Fruit fly (Drosophila melanogaster) whole organism, embryonic: ENCODE data around the gene Dh44.

ENCODE experiments used
- Ada2b ChIP-seq: fragments of 200-800 bp; sonication (Bioruptor generic); IDR thresholded peaks from 2 replicates; pipeline ENCODE4 v1.3.6; 2022; ENCODE audit warnings: missing biosample characterization, missing genetic modification characterization
- Bdp1 ChIP-seq: fragments of 200-800 bp; sonication (Bioruptor generic); optimal IDR thresholded peaks from 3 replicates; lab custom pipeline; 2016; ENCODE audit warnings: missing biosample characterization, missing genetic modification characterization
- BtbVII ChIP-seq: fragments of 200-800 bp; sonication (Bioruptor generic); optimal IDR thresholded peaks from 3 replicates; lab custom pipeline; 2017; ENCODE audit warnings: missing biosample characterization, mild to moderate bottlenecking, missing genetic modification characterization
- CG14014 ChIP-seq: fragments of 200-800 bp; sonication (Bioruptor generic); IDR thresholded peaks from 2 replicates; pipeline ENCODE4 v1.3.6; 2022; ENCODE audit warnings: missing biosample characterization, missing genetic modification characterization
- CG2120 ChIP-seq: fragments of 200-800 bp; sonication (Bioruptor generic); optimal IDR thresholded peaks from 3 replicates; lab custom pipeline; 2016; ENCODE audit warnings: missing biosample characterization, missing genetic modification characterization
- CG2678 ChIP-seq: fragments of 200-800 bp; sonication (Bioruptor generic); optimal IDR thresholded peaks from 3 replicates; lab custom pipeline; 2019; ENCODE audit warnings: missing biosample characterization, mild to moderate bottlenecking, missing genetic modification characterization, moderate library complexity
- CG2875 ChIP-seq: fragments of 200-800 bp; sonication (Bioruptor generic); optimal IDR thresholded peaks from 2 replicates; lab custom pipeline; 2017; ENCODE audit warnings: missing biosample characterization, mild to moderate bottlenecking, missing genetic modification characterization, missing genetic modification reagents
- CG32767 ChIP-seq: fragments of 200-800 bp; sonication (Bioruptor generic); IDR thresholded peaks from 2 replicates; pipeline ENCODE4 v1.3.6; 2022; ENCODE audit warnings: missing biosample characterization, missing genetic modification characterization
- CG32772 ChIP-seq: fragments of 200-800 bp; sonication (Bioruptor generic); IDR thresholded peaks from 2 replicates; pipeline ENCODE4 v1.3.6; 2022; ENCODE audit warnings: missing biosample characterization, missing genetic modification characterization
- CG6791 ChIP-seq: fragments of 200-800 bp; sonication (Bioruptor generic); IDR thresholded peaks from 3 replicates; pipeline ENCODE4 v1.3.6; 2022; ENCODE audit warnings: missing biosample characterization, missing genetic modification characterization; ENCODE audit not compliant: partially characterized antibody
- CG6813 ChIP-seq: fragments of 200-800 bp; sonication (Bioruptor generic); optimal IDR thresholded peaks from 2 replicates; lab custom pipeline; 2017; ENCODE audit warnings: missing biosample characterization, missing genetic modification characterization, mild to moderate bottlenecking, moderate library complexity, missing genetic modification reagents
- CG6854 ChIP-seq: fragments of 200-800 bp; sonication (Bioruptor generic); optimal IDR thresholded peaks from 3 replicates; lab custom pipeline; 2017; ENCODE audit warnings: missing biosample characterization, mild to moderate bottlenecking, missing genetic modification characterization
- CG7839 ChIP-seq: fragments of 200-800 bp; sonication (Bioruptor generic); optimal IDR thresholded peaks from 3 replicates; lab custom pipeline; 2018; ENCODE audit warnings: missing biosample characterization, mild to moderate bottlenecking, missing genetic modification characterization, moderate library complexity
- CG8765 ChIP-seq: fragments of 200-800 bp; sonication (Bioruptor generic); IDR thresholded peaks from 2 replicates; pipeline ENCODE4 v1.3.6; 2022; ENCODE audit warnings: missing biosample characterization, missing genetic modification characterization
- Dek ChIP-seq: fragments of 200-800 bp; sonication (Bioruptor generic); optimal IDR thresholded peaks from 3 replicates; lab custom pipeline; 2019; ENCODE audit warnings: missing biosample characterization, mild to moderate bottlenecking, missing genetic modification characterization, moderate library complexity
- Hr3 ChIP-seq: fragments of 200-800 bp; sonication (Bioruptor generic); optimal IDR thresholded peaks from 3 replicates; lab custom pipeline; 2016; ENCODE audit warnings: missing biosample characterization, missing genetic modification characterization
- MTF-1 ChIP-seq: fragments of 200-800 bp; sonication (Bioruptor generic); optimal IDR thresholded peaks from 2 replicates; lab custom pipeline; 2018; ENCODE audit warnings: missing biosample characterization, mild to moderate bottlenecking, missing genetic modification characterization, borderline replicate concordance
- Med ChIP-seq: fragments of 200-800 bp; sonication (Bioruptor generic); peaks from one replicate; lab custom pipeline; 2016; ENCODE audit warnings: missing biosample characterization, missing genetic modification characterization, mild to moderate bottlenecking, inconsistent platforms, moderate library complexity
- Oli ChIP-seq: fragments of 200-800 bp; sonication (Bioruptor generic); optimal IDR thresholded peaks from 2 replicates; lab custom pipeline; 2018; ENCODE audit warnings: missing biosample characterization, mild to moderate bottlenecking, missing genetic modification characterization, moderate library complexity
- Opbp ChIP-seq: fragments of 200-800 bp; sonication (Bioruptor generic); IDR thresholded peaks from 3 replicates; pipeline ENCODE4 v1.3.6; 2022; ENCODE audit warnings: missing biosample characterization, missing genetic modification characterization; ENCODE audit not compliant: partially characterized antibody
- Pdp1 ChIP-seq, 2 experiments: fragments of 200-800 bp; sonication (Bioruptor generic); optimal IDR thresholded peaks; 3 replicates each; lab custom pipeline; 2016; ENCODE audit warnings: missing biosample characterization in 2 of 2, missing genetic modification characterization in 2 of 2, mild to moderate bottlenecking in 1 of 2, moderate library complexity in 1 of 2
- Sry-δ ChIP-seq: fragments of 200-800 bp; sonication (Bioruptor generic); optimal IDR thresholded peaks from 2 replicates; lab custom pipeline; 2016; ENCODE audit warnings: missing biosample characterization, missing genetic modification characterization
- abd-A ChIP-seq: fragments of 200-800 bp; sonication (Bioruptor generic); optimal IDR thresholded peaks from 3 replicates; lab custom pipeline; 2019; ENCODE audit warnings: missing biosample characterization, mild to moderate bottlenecking, missing genetic modification characterization, moderate library complexity
- ap ChIP-seq: fragments of 200-800 bp; sonication (Bioruptor generic); IDR thresholded peaks from 2 replicates; pipeline ENCODE4 v1.3.6; 2022; ENCODE audit warnings: missing biosample characterization, missing genetic modification characterization
- bbx ChIP-seq: fragments of 200-800 bp; sonication (Bioruptor generic); IDR thresholded peaks from 2 replicates; pipeline ENCODE4 v1.3.6; 2022; ENCODE audit warnings: missing biosample characterization, missing genetic modification characterization; ENCODE audit not compliant: partially characterized antibody
- bcd ChIP-seq: fragments of 200-800 bp; sonication (Bioruptor generic); optimal IDR thresholded peaks from 2 replicates; lab custom pipeline; 2017; ENCODE audit warnings: missing biosample characterization, mild to moderate bottlenecking, missing genetic modification characterization
- bsh ChIP-seq, 2 experiments: fragments of 200-800 bp; sonication (Bioruptor generic); optimal IDR thresholded peaks; 2 replicates each; lab custom pipeline; 2017 to 2018; ENCODE audit warnings: mild to moderate bottlenecking in 2 of 2, missing biosample characterization in 2 of 2, missing genetic modification characterization in 2 of 2, moderate library complexity in 1 of 2
- cato ChIP-seq: fragments of 200-800 bp; sonication (Bioruptor generic); optimal IDR thresholded peaks from 2 replicates; lab custom pipeline; 2016; ENCODE audit warnings: missing biosample characterization, missing genetic modification characterization, borderline replicate concordance
- chif ChIP-seq, 2 experiments: fragments of 200-800 bp; sonication (Bioruptor generic); optimal IDR thresholded peaks; 3 replicates each; lab custom pipeline; 2016; ENCODE audit warnings: missing biosample characterization in 2 of 2, missing genetic modification characterization in 2 of 2
- chinmo ChIP-seq: fragments of 200-800 bp; sonication (Bioruptor generic); IDR thresholded peaks from 4 replicates; pipeline ENCODE4 v1.3.6; 2022; ENCODE audit warnings: missing biosample characterization, missing genetic modification characterization; ENCODE audit not compliant: partially characterized antibody
- eve ChIP-seq, 2 experiments: fragments of >200 bp; optimal IDR thresholded peaks; 2 replicates each; lab custom pipeline; 2017; ENCODE audit warnings: missing biosample characterization in 2 of 2, missing genetic modification characterization in 2 of 2
- eyg ChIP-seq: fragments of 200-800 bp; sonication (Bioruptor generic); optimal IDR thresholded peaks from 3 replicates; lab custom pipeline; 2016; ENCODE audit warnings: missing biosample characterization, missing genetic modification characterization
- gce ChIP-seq: fragments of 200-800 bp; sonication (Bioruptor generic); IDR thresholded peaks from 3 replicates; pipeline ENCODE4 v1.3.6; 2022; ENCODE audit warnings: missing biosample characterization, missing genetic modification characterization
- gem ChIP-seq: fragments of 200-800 bp; sonication (Bioruptor generic); optimal IDR thresholded peaks from 2 replicates; lab custom pipeline; 2019; ENCODE audit warnings: missing biosample characterization, mild to moderate bottlenecking, missing genetic modification characterization, moderate library complexity
- grau ChIP-seq: fragments of 200-800 bp; optimal IDR thresholded peaks from 3 replicates; lab custom pipeline; 2019; ENCODE audit warnings: missing biosample characterization, mild to moderate bottlenecking, missing genetic modification characterization, moderate library complexity
- gsb ChIP-seq: fragments of 200-800 bp; sonication (Bioruptor generic); IDR thresholded peaks from 2 replicates; pipeline ENCODE4 v1.3.6; 2022; ENCODE audit warnings: missing biosample characterization, missing genetic modification characterization
- her ChIP-seq: fragments of 200-800 bp; sonication (Bioruptor generic); optimal IDR thresholded peaks from 2 replicates; lab custom pipeline; 2016; ENCODE audit warnings: missing biosample characterization, missing genetic modification characterization
- ind ChIP-seq: fragments of 200-800 bp; sonication (Bioruptor generic); optimal IDR thresholded peaks from 3 replicates; lab custom pipeline; 2016; ENCODE audit warnings: missing biosample characterization, missing genetic modification characterization
- insv ChIP-seq, 2 experiments: fragments of 200-800 bp; sonication (Bioruptor generic); optimal IDR thresholded peaks; 3 replicates each; lab custom pipeline; 2016 to 2018; ENCODE audit warnings: missing biosample characterization in 2 of 2, missing genetic modification characterization in 2 of 2
- inv ChIP-seq: fragments of 200-800 bp; sonication (Bioruptor generic); IDR thresholded peaks from 2 replicates; pipeline ENCODE4 v1.3.6; 2022; ENCODE audit warnings: missing biosample characterization, missing genetic modification characterization; ENCODE audit not compliant: partially characterized antibody
- maf-S ChIP-seq: fragments of 200-800 bp; sonication (Bioruptor generic); optimal IDR thresholded peaks from 2 replicates; lab custom pipeline; 2016; ENCODE audit warnings: missing biosample characterization, missing genetic modification characterization
- nerfin-2 ChIP-seq: fragments of 200-800 bp; sonication (Bioruptor generic); IDR thresholded peaks from 2 replicates; pipeline ENCODE4 v1.3.6; 2022; ENCODE audit warnings: missing biosample characterization, missing genetic modification characterization; ENCODE audit not compliant: partially characterized antibody
- nom ChIP-seq: fragments of 200-800 bp; sonication (Bioruptor generic); optimal IDR thresholded peaks from 2 replicates; lab custom pipeline; 2017; ENCODE audit warnings: missing biosample characterization, missing genetic modification characterization, mild to moderate bottlenecking, moderate library complexity, missing genetic modification reagents
- org-1 ChIP-seq: fragments of 200-800 bp; sonication (Bioruptor generic); optimal IDR thresholded peaks from 2 replicates; lab custom pipeline; 2017; ENCODE audit warnings: missing biosample characterization, missing genetic modification characterization
- row ChIP-seq: fragments of 200-800 bp; sonication (Bioruptor generic); IDR thresholded peaks from 3 replicates; pipeline ENCODE4 v1.3.6; 2022; ENCODE audit warnings: missing biosample characterization, missing genetic modification characterization
- run ChIP-seq: fragments of 200-800 bp; sonication (Bioruptor generic); optimal IDR thresholded peaks from 3 replicates; lab custom pipeline; 2018; ENCODE audit warnings: missing biosample characterization, mild to moderate bottlenecking, missing genetic modification characterization
- sim ChIP-seq: fragments of 200-800 bp; sonication (Bioruptor generic); IDR thresholded peaks from 2 replicates; pipeline ENCODE4 v1.3.6; 2022; ENCODE audit warnings: missing biosample characterization, missing genetic modification characterization
- trh ChIP-seq: fragments of 200-800 bp; sonication (Bioruptor generic); optimal IDR thresholded peaks from 2 replicates; lab custom pipeline; 2016; ENCODE audit warnings: missing biosample characterization, missing genetic modification characterization
- wor ChIP-seq: fragments of 200-800 bp; sonication (Bioruptor generic); IDR thresholded peaks from 2 replicates; pipeline ENCODE4 v1.3.6; 2022; ENCODE audit warnings: missing biosample characterization, missing genetic modification characterization
- zfh1 ChIP-seq: fragments of 200-800 bp; sonication (Bioruptor generic); IDR thresholded peaks from 3 replicates; pipeline ENCODE4 v1.3.6; 2022; ENCODE audit warnings: missing biosample characterization, missing genetic modification characterization

Gene Dh44

dm6 chr3R:9612217-9612616, 25.8 kb upstream of the Dh44 start (continued):
- TF ChIP-seq nom (GFP tag; lab: Kevin White, UChicago) (no peak), sim (GFP tag; lab: Robert Waterston, UW) (no peak), eyg (GFP tag; lab: Kevin White, UChicago) (no peak), maf-S (no peak), Pdp1 (GFP tag; optimal IDR thresholded peaks at IDR 0.05; lab: Kevin White, UChicago) (peak in 1 of 2 experiments; percentile 58), org-1 (GFP tag; lab: Kevin White, UChicago) (no peak), CG6813 (GFP tag; lab: Kevin White, UChicago) (no peak), MTF-1 (no peak), bcd (no peak), run (tag; lab: Kevin White, UChicago) (no peak), row (GFP tag; lab: Robert Waterston, UW) (peak; percentile 40; the same call in 2 of the 3 replicates), CG7839 (tag; lab: Kevin White, UChicago) (no peak), nerfin-2 (GFP tag; lab: Robert Waterston, UW) (peak; percentile 71), Sry-δ (GFP tag; lab: Kevin White, UChicago) (no peak), Dek (tag; lab: Kevin White, UChicago) (no peak), Med (GFP tag; lab: Kevin White, UChicago) (peak; percentile 63), trh (GFP tag; lab: Kevin White, UChicago) (no peak), CG2120 (no peak), ind (GFP tag; lab: Kevin White, UChicago) (no peak), Hr3 (GFP tag; lab: Kevin White, UChicago) (no peak), inv (peak; percentile 13; the same call in 1 of the 2 replicates), Bdp1 (no peak), ap (no peak), cato (GFP tag; lab: Kevin White, UChicago) (no peak), zfh1 (GFP tag; lab: Robert Waterston, UW) (no peak), bbx (GFP tag; lab: Robert Waterston, UW) (peak; percentile 33; the same call in 1 of the 2 replicates), CG14014 (GFP tag; lab: Robert Waterston, UW) (no peak), eve (GFP tag; optimal IDR thresholded peaks at IDR 0.05; lab: Kevin White, UChicago) (no peak), gce (GFP tag; lab: Robert Waterston, UW) (no peak), abd-A (no peak), Opbp (GFP tag; lab: Robert Waterston, UW) (no peak), chif (GFP tag; optimal IDR thresholded peaks at IDR 0.05; lab: Kevin White, UChicago) (no peak), Oli (tag; lab: Kevin White, UChicago) (peak; percentile 4), gsb (GFP tag; lab: Robert Waterston, UW) (no peak), grau (tag; lab: Kevin White, UChicago) (peak; percentile 1), insv (GFP tag; optimal IDR thresholded peaks at IDR 0.05; lab: Kevin White, UChicago) (no peak), gem (peak; percentile 20), wor (GFP tag; lab: Robert Waterston, UW) (no peak), bsh (GFP tag; optimal IDR thresholded peaks at IDR 0.05; lab: Kevin White, UChicago) (peak in 1 of 2 experiments; percentile 4), chinmo (GFP tag; lab: Robert Waterston, UW) (no peak), CG8765 (GFP tag; lab: Robert Waterston, UW) (no peak), BtbVII (GFP tag; lab: Kevin White, UChicago) (no peak), her (GFP tag; lab: Kevin White, UChicago) (no peak), CG6791 (peak; percentile 49; the same call in 1 of the 3 replicates), Ada2b (no peak), CG32767 (GFP tag; lab: Robert Waterston, UW) (no peak), CG6854 (no peak), CG32772 (no peak), CG2875 (no peak), CG2678 (tag; lab: Kevin White, UChicago) (peak; percentile 13)
